Worm (Caenorhabditis elegans) whole organism, L4 larva: ENCODE measurements around the gene oac-41.
A peak's percentile ranks its signal among the peaks of the same experiment; 100 is the strongest.

ENCODE experiments used
- T20F7.1 ChIP-seq: fragments of 200-800 bp; sonication (Bioruptor generic); optimal IDR thresholded peaks from 2 replicates; lab custom pipeline; 2018; ENCODE audit warnings: mild to moderate bottlenecking, missing genetic modification characterization, missing compliant biosample characterization
- T26A8.4 ChIP-seq: fragments of 200-800 bp; sonication (Bioruptor generic); IDR thresholded peaks from 2 replicates; pipeline ENCODE4 v1.3.6; 2022; ENCODE audit warnings: missing genetic modification characterization, missing compliant biosample characterization
- Y75B8A.6 ChIP-seq: fragments of 200-800 bp; sonication (Bioruptor generic); IDR thresholded peaks from 2 replicates; pipeline ENCODE4 v1.3.6; 2022; ENCODE audit warnings: missing genetic modification reagents, missing genetic modification characterization, missing compliant biosample characterization
- ZK337.2 ChIP-seq: fragments of 200-800 bp; sonication (Bioruptor generic); IDR thresholded peaks from 2 replicates; pipeline ENCODE4 v1.3.6; 2022; ENCODE audit warnings: missing genetic modification reagents, missing genetic modification characterization, missing compliant biosample characterization
- ZK546.5 ChIP-seq, 2 experiments: sonication (generic microtip); optimal IDR thresholded peaks; 2 replicates each; lab custom pipeline; 2017; ENCODE audit warnings: missing biosample characterization in 2 of 2, missing genetic modification characterization in 2 of 2
- aha-1 ChIP-seq: fragments of 150-350 bp; peaks from one replicate; lab custom pipeline; 2014; ENCODE audit warnings: missing biosample characterization, missing genetic modification characterization
- arid-1 ChIP-seq: fragments of 200-800 bp; sonication (Bioruptor generic); conservative IDR thresholded peaks from 2 replicates; pipeline ENCODE4 v1.3.6; 2022; ENCODE audit warnings: missing genetic modification reagents, missing genetic modification characterization, missing compliant biosample characterization
- ceh-28 ChIP-seq: fragments of 150-350 bp; optimal IDR thresholded peaks from 2 replicates; lab custom pipeline; 2014; ENCODE audit warnings: missing biosample characterization, missing genetic modification reagents, missing genetic modification characterization
- ctbp-1 ChIP-seq: fragments of 200-800 bp; sonication (Bioruptor generic); IDR thresholded peaks from 2 replicates; pipeline ENCODE4 v1.3.6; 2022; ENCODE audit warnings: missing genetic modification reagents, missing genetic modification characterization, missing compliant biosample characterization
- daf-12 ChIP-seq: fragments of 150-350 bp; optimal IDR thresholded peaks from 2 replicates; lab custom pipeline; 2014; ENCODE audit warnings: missing biosample characterization, missing genetic modification reagents, missing genetic modification characterization
- daf-16 ChIP-seq, 3 experiments: sonication (generic microtip); optimal IDR thresholded peaks; 2 replicates each; lab custom pipeline; 2016 to 2017; ENCODE audit warnings: missing genetic modification characterization in 3 of 3, missing genetic modification reagents in 3 of 3, mild to moderate bottlenecking in 2 of 3, missing compliant biosample characterization in 2 of 3, missing biosample characterization in 1 of 3, moderate library complexity in 1 of 3
- dmd-6 ChIP-seq: fragments of 200-800 bp; sonication (Bioruptor generic); IDR thresholded peaks from 2 replicates; pipeline ENCODE4 v1.3.6; 2022; ENCODE audit warnings: missing genetic modification reagents, missing genetic modification characterization, missing compliant biosample characterization
- dmd-9 ChIP-seq: fragments of 200-800 bp; sonication (Bioruptor generic); IDR thresholded peaks from 2 replicates; pipeline ENCODE4 v1.3.6; 2022; ENCODE audit warnings: missing genetic modification reagents, missing genetic modification characterization, missing compliant biosample characterization
- lin-29 ChIP-seq: fragments of 200-800 bp; sonication (Bioruptor generic); IDR thresholded peaks from 2 replicates; pipeline ENCODE4 v1.3.6; 2022; ENCODE audit warnings: missing genetic modification reagents, missing genetic modification characterization, missing compliant biosample characterization
- lin-39 ChIP-seq: fragments of 150-350 bp; optimal IDR thresholded peaks from 2 replicates; lab custom pipeline; 2014; ENCODE audit warnings: missing biosample characterization, missing genetic modification reagents, missing genetic modification characterization
- mdt-29 ChIP-seq: fragments of 200-800 bp; sonication (Bioruptor generic); IDR thresholded peaks from 2 replicates; pipeline ENCODE4 v1.3.6; 2022; ENCODE audit warnings: missing genetic modification reagents, missing genetic modification characterization, missing compliant biosample characterization
- nhr-237 ChIP-seq: sonication (generic microtip); optimal IDR thresholded peaks from 2 replicates; lab custom pipeline; 2017; ENCODE audit warnings: missing biosample characterization, missing genetic modification characterization
- sdz-12 ChIP-seq: fragments of 200-800 bp; sonication (Bioruptor generic); optimal IDR thresholded peaks from 2 replicates; lab custom pipeline; 2018; ENCODE audit warnings: mild to moderate bottlenecking, missing genetic modification characterization, missing compliant biosample characterization
- set-16 ChIP-seq: fragments of 200-800 bp; sonication (Bioruptor generic); IDR thresholded peaks from 2 replicates; pipeline ENCODE4 v1.3.6; 2022; ENCODE audit warnings: missing genetic modification reagents, missing genetic modification characterization, missing compliant biosample characterization
- spr-3 ChIP-seq: fragments of 200-800 bp; sonication (Bioruptor generic); optimal IDR thresholded peaks from 2 replicates; lab custom pipeline; 2018; ENCODE audit warnings: mild to moderate bottlenecking, missing genetic modification characterization, missing compliant biosample characterization
- unc-39 ChIP-seq: sonication (generic microtip); optimal IDR thresholded peaks from 2 replicates; lab custom pipeline; 2017; ENCODE audit warnings: missing biosample characterization, missing genetic modification characterization
- unc-62 ChIP-seq, 3 experiments: fragments of 150-350 bp in 1 of 3; sonication (generic microtip); optimal IDR thresholded peaks in 2 of 3; peaks in 1 of 3; 1 replicate in 1 of 3; 2 replicates in 2 of 3; lab custom pipeline; 2014 to 2017; ENCODE audit warnings: missing biosample characterization in 3 of 3, missing genetic modification characterization in 3 of 3, missing genetic modification reagents in 3 of 3, missing genotype in 1 of 3
- vab-7 ChIP-seq: fragments of 200-800 bp; sonication (Bioruptor generic); IDR thresholded peaks from 2 replicates; pipeline ENCODE4 v1.3.6; 2022; ENCODE audit warnings: missing genetic modification reagents, missing genetic modification characterization, missing compliant biosample characterization
- zag-1 ChIP-seq: fragments of 150-350 bp; optimal IDR thresholded peaks from 2 replicates; lab custom pipeline; 2014; ENCODE audit warnings: missing biosample characterization, missing genetic modification characterization
- zfp-2 ChIP-seq: sonication (generic microtip); optimal IDR thresholded peaks from 2 replicates; lab custom pipeline; 2016; ENCODE audit warnings: mild to moderate bottlenecking, missing genetic modification characterization, missing compliant biosample characterization
- zfp-3 ChIP-seq: fragments of 200-800 bp; sonication (Bioruptor generic); conservative IDR thresholded peaks from 2 replicates; pipeline ENCODE4 v1.3.6; 2022; ENCODE audit warnings: missing genetic modification reagents, missing genetic modification characterization, missing compliant biosample characterization
- zip-11 ChIP-seq: fragments of 200-800 bp; sonication (Bioruptor generic); IDR thresholded peaks from 2 replicates; pipeline ENCODE4 v1.3.6; 2022; ENCODE audit warnings: missing genetic modification characterization, missing compliant biosample characterization
- zip-2 ChIP-seq: fragments of 150-350 bp; optimal IDR thresholded peaks from 2 replicates; lab custom pipeline; 2014; ENCODE audit warnings: missing biosample characterization, missing genetic modification characterization
- ztf-11 ChIP-seq: fragments of 150-350 bp; optimal IDR thresholded peaks from 2 replicates; lab custom pipeline; 2014; ENCODE audit warnings: missing biosample characterization, missing genetic modification characterization
- ztf-7 ChIP-seq: fragments of 150-350 bp; optimal IDR thresholded peaks from 2 replicates; lab custom pipeline; 2014; ENCODE audit warnings: missing biosample characterization, missing genetic modification characterization

Gene oac-41

ce11 chrV:9033267-9033666 is 11.3 kb upstream of the oac-41 start, which contains the start of gene C25E10.4:
C25E10.4 (plus strand) TSS chrV:9033567.
- TF ChIP-seq aha-1 (tag; lab: Kevin White, UChicago), result peak; percentile 37
- TF ChIP-seq set-16, result no peak

- no peak for TF ChIP-seq nhr-237 (tag; lab: Kevin White, UChicago)
- TF ChIP-seq lin-29, result no peak
- no peak for TF ChIP-seq ztf-7 (tag; lab: Kevin White, UChicago)
- no peak for TF ChIP-seq vab-7 (GFP tag; lab: Robert Waterston, UW)
These were observed 8.3 kb upstream of the oac-41 start, which contains the start of gene C25E10.5 for ce11 chrV:9030248-9030647. C25E10.5 (plus strand) TSS chrV:9030548.

- TF ChIP-seq zag-1 (tag; lab: Kevin White, UChicago) (no peak), unc-62 (GFP tag; optimal IDR thresholded peaks at IDR 0.05 in 1 of 2; lab: Kevin White, UChicago) (peak in 1 of 2 experiments; percentile 58), unc-62 (tag; optimal IDR thresholded peaks at IDR 0.05; lab: Kevin White, UChicago) (no peak)
These were observed 2.7 kb upstream of the oac-41 start, which contains the start of gene bus-1 for ce11 chrV:9024713-9025112. bus-1 (minus strand) TSS chrV:9024813.

- TF ChIP-seq unc-62 (GFP tag; optimal IDR thresholded peaks at IDR 0.05 in 1 of 2; lab: Kevin White, UChicago), result peak in 1 of 2 experiments; percentile 97
- no peak for TF ChIP-seq unc-62 (tag; optimal IDR thresholded peaks at IDR 0.05; lab: Kevin White, UChicago)
- no peak for TF ChIP-seq daf-12
- TF ChIP-seq, all 104 proteins: peak for 1
These were observed 3.1 kb downstream of the oac-41 start for ce11 chrV:9018871-9019270.

ce11 chrV:9016479-9016878 is 5.5 kb downstream of the oac-41 start, which contains the start of gene oac-40:
oac-40 (plus strand) TSS chrV:9016779.
- TF ChIP-seq arid-1 (GFP tag; lab: Robert Waterston, UW), result no peak
- no peak for TF ChIP-seq dmd-9 (GFP tag; lab: Robert Waterston, UW)
- no peak for TF ChIP-seq lin-39 (tag; lab: Kevin White, UChicago)
- TF ChIP-seq spr-3 (GFP tag; lab: Kevin White, UChicago), result no peak
- no peak for TF ChIP-seq Y75B8A.6 (GFP tag; lab: Robert Waterston, UW)
- no peak for TF ChIP-seq zfp-2 (tag; lab: Kevin White, UChicago)
- TF ChIP-seq daf-16 (GFP tag; optimal IDR thresholded peaks at IDR 0.05; lab: Kevin White, UChicago), result no peak
- TF ChIP-seq daf-16 (tag; optimal IDR thresholded peaks at IDR 0.05; lab: Kevin White, UChicago), result no peak
- TF ChIP-seq set-16, result no peak
- TF ChIP-seq T26A8.4 (GFP tag; lab: Robert Waterston, UW), result no peak
- TF ChIP-seq ZK337.2, result no peak
- TF ChIP-seq sdz-12 (GFP tag; lab: Kevin White, UChicago), result no peak
- TF ChIP-seq mdt-29 (GFP tag; lab: Robert Waterston, UW), result no peak
- no peak for TF ChIP-seq ztf-11
- TF ChIP-seq, all 104 proteins: peak for 0

ce11 chrV:9015540-9015939 is 6.4 kb downstream of the oac-41 start, which contains the start of gene srt-18:
srt-18 (minus strand) TSS chrV:9015640.
- no peak for TF ChIP-seq T26A8.4 (GFP tag; lab: Robert Waterston, UW)
- no peak for TF ChIP-seq unc-39
- TF ChIP-seq dmd-6 (GFP tag; lab: Robert Waterston, UW), result no peak
- no peak for TF ChIP-seq lin-29
- TF ChIP-seq zip-11, result no peak
- no peak for TF ChIP-seq T20F7.1 (GFP tag; lab: Kevin White, UChicago)
- TF ChIP-seq ZK546.5 (tag; optimal IDR thresholded peaks at IDR 0.05; lab: Kevin White, UChicago), result no peak
- TF ChIP-seq ctbp-1 (GFP tag; lab: Robert Waterston, UW), result no peak
- no peak for TF ChIP-seq zfp-3
- no peak for TF ChIP-seq zip-2 (tag; lab: Kevin White, UChicago)
- TF ChIP-seq ceh-28 (tag; lab: Kevin White, UChicago), result no peak
- TF ChIP-seq, all 104 proteins: peak for 0
